Worm (Caenorhabditis elegans): Measurements from ENCODE around the gene T22B2.3.

DNA sequence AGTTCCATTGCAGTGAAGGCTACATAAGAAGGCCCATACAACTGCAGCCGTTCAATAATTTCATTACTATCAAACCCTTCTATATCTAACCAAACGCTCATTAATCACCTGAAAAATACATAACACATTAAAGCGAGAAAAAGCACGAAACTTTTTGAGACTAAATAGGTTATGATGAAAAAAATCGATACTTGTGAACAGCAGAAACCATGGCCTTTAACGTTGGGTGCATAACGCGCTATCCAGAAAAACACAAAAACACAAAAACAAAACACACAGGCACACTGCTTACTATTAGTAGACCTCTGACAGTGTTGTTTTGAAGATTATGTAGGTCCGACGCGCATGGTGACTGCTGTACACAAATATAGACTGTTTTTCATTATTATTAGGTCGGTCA lies 5.8 kb upstream of the T22B2.3 start, which contains the start of gene T22B2.5:
- TF ChIP-seq elt-1 (tag; optimal IDR thresholded peaks at IDR 0.05) (no peak), gmeb-1 (tag; optimal IDR thresholded peaks at IDR 0.05) (no peak), fos-1 (tag; optimal IDR thresholded peaks at IDR 0.05) (no peak), sem-4 (tag; optimal IDR thresholded peaks at IDR 0.05) (no peak), F13H6.1 (tag; optimal IDR thresholded peaks at IDR 0.05) (no peak), aly-2 (tag; optimal IDR thresholded peaks at IDR 0.05) (no peak), mdl-1 (tag; optimal IDR thresholded peaks at IDR 0.05) (no peak), unc-62 (GFP tag; optimal IDR thresholded peaks at IDR 0.05) (no peak), nhr-237 (tag; optimal IDR thresholded peaks at IDR 0.05) (no peak), blmp-1 (tag; optimal IDR thresholded peaks at IDR 0.05; ENCODE audit: insufficient read depth) (no peak), skn-1 (tag; optimal IDR thresholded peaks at IDR 0.05) (no peak), dmd-4 (tag; optimal IDR thresholded peaks at IDR 0.05) (no peak), nhr-6 (tag; optimal IDR thresholded peaks at IDR 0.05) (no peak), ztf-11 (tag; optimal IDR thresholded peaks at IDR 0.05) (no peak)
